Fruit fly (Drosophila melanogaster) S2 (cell line): ENCODE results near the gene CG5087.

ENCODE experiments used
- CG8478 ChIP-seq: fragments of >200 bp; optimal IDR thresholded peaks from 2 replicates; lab custom pipeline; 2018
- CTCF ChIP-seq, 2 experiments: fragments of >200 bp; optimal IDR thresholded peaks; 2 replicates each; lab custom pipeline; 2018

- no peak for TF ChIP-seq CG8478 (lab: Kevin White, UChicago)
- TF ChIP-seq CTCF (optimal IDR thresholded peaks at IDR 0.05; lab: Kevin White, UChicago), result no peak
These were observed 46.5 kb upstream of the CG5087 start for dm6 chr3L:8951507-8951906.
